Worm (Caenorhabditis elegans) whole organism, L1 larva: Measurements from ENCODE around the gene Y54G2A.57.

Experiments used
- C04F5.9 ChIP-seq: sonication (generic microtip); optimal IDR thresholded peaks from 2 replicates; lab custom pipeline; 2016; ENCODE audit warnings: missing genetic modification characterization, missing compliant biosample characterization
- C16A3.4 ChIP-seq: fragments of 150-350 bp; optimal IDR thresholded peaks from 2 replicates; lab custom pipeline; 2014; ENCODE audit warnings: missing biosample characterization, missing genetic modification characterization
- F16B12.6 ChIP-seq: fragments of 150-350 bp; optimal IDR thresholded peaks from 2 replicates; lab custom pipeline; 2014; ENCODE audit warnings: missing biosample characterization, missing genetic modification characterization
- Y116A8C.19 ChIP-seq: sonication (generic microtip); optimal IDR thresholded peaks from 2 replicates; lab custom pipeline; 2016; ENCODE audit warnings: missing compliant biosample characterization, missing genetic modification characterization, borderline replicate concordance
- aha-1 ChIP-seq: fragments of 150-350 bp; optimal IDR thresholded peaks from 2 replicates; lab custom pipeline; 2014; ENCODE audit warnings: missing biosample characterization, missing genetic modification characterization
- aly-2 ChIP-seq: fragments of 150-350 bp; optimal IDR thresholded peaks from 2 replicates; lab custom pipeline; 2014; ENCODE audit warnings: missing biosample characterization, missing genetic modification characterization
- ama-1 ChIP-seq: fragments of 150-350 bp; optimal IDR thresholded peaks from 2 replicates; lab custom pipeline; 2014
- blmp-1 ChIP-seq: fragments of 150-350 bp; optimal IDR thresholded peaks from 2 replicates; lab custom pipeline; 2014; ENCODE audit warnings: missing biosample characterization, missing genetic modification characterization
- ceh-63 ChIP-seq: fragments of 200-800 bp; sonication (Bioruptor generic); optimal IDR thresholded peaks from 2 replicates; lab custom pipeline; 2018; ENCODE audit warnings: mild to moderate bottlenecking, missing genetic modification characterization, missing compliant biosample characterization
- ceh-8 ChIP-seq: fragments of 200-800 bp; sonication (Bioruptor generic); optimal IDR thresholded peaks from 2 replicates; lab custom pipeline; 2018; ENCODE audit warnings: mild to moderate bottlenecking, missing genetic modification characterization, moderate library complexity, missing compliant biosample characterization
- ceh-82 ChIP-seq, 3 experiments: fragments of 150-350 bp in 1 of 3; sonication (generic microtip) in 2 of 3; optimal IDR thresholded peaks; 2 replicates each; lab custom pipeline; 2014 to 2017; ENCODE audit warnings: missing biosample characterization in 3 of 3, missing genetic modification characterization in 3 of 3
- ceh-88 ChIP-seq: fragments of 200-800 bp; sonication (Bioruptor generic); IDR thresholded peaks from 2 replicates; pipeline ENCODE4 v1.3.6; 2022; ENCODE audit warnings: missing genetic modification characterization, missing compliant biosample characterization
- ceh-90 ChIP-seq: sonication (generic microtip); optimal IDR thresholded peaks from 2 replicates; lab custom pipeline; 2016; ENCODE audit warnings: missing genetic modification characterization, missing compliant biosample characterization
- ces-1 ChIP-seq: fragments of 150-350 bp; optimal IDR thresholded peaks from 2 replicates; lab custom pipeline; 2014; ENCODE audit warnings: missing biosample characterization, missing genetic modification reagents, missing genetic modification characterization
- dsc-1 ChIP-seq: sonication (generic microtip); optimal IDR thresholded peaks from 2 replicates; lab custom pipeline; 2016; ENCODE audit warnings: mild to moderate bottlenecking, missing genetic modification characterization, missing compliant biosample characterization
- efl-1 ChIP-seq, 4 experiments: fragments of 150-350 bp; optimal IDR thresholded peaks in 3 of 4; peaks in 1 of 4; 1 replicate in 1 of 4; 2 replicates in 3 of 4; lab custom pipeline; 2014; ENCODE audit warnings: missing biosample characterization in 2 of 4, missing genetic modification characterization in 2 of 4, missing genetic modification reagents in 2 of 4
- egl-13 ChIP-seq: sonication (generic microtip); optimal IDR thresholded peaks from 2 replicates; lab custom pipeline; 2016; ENCODE audit warnings: missing genotype, missing genetic modification reagents, missing genetic modification characterization, missing compliant biosample characterization
- fkh-10 ChIP-seq: sonication (generic microtip); optimal IDR thresholded peaks from 2 replicates; lab custom pipeline; 2017; ENCODE audit warnings: missing biosample characterization, missing genetic modification reagents, missing genetic modification characterization
- fkh-8 ChIP-seq: sonication (generic microtip); optimal IDR thresholded peaks from 2 replicates; lab custom pipeline; 2016; ENCODE audit warnings: mild to moderate bottlenecking, missing genetic modification characterization, missing compliant biosample characterization
- fos-1 ChIP-seq: fragments of 150-350 bp; optimal IDR thresholded peaks from 2 replicates; lab custom pipeline; 2014; ENCODE audit warnings: missing biosample characterization, missing genetic modification characterization
- grh-1 ChIP-seq: fragments of 200-800 bp; sonication (Bioruptor generic); IDR thresholded peaks from 2 replicates; pipeline ENCODE4 v1.3.6; 2022; ENCODE audit warnings: missing genetic modification reagents, missing genetic modification characterization, missing compliant biosample characterization
- hlh-17 ChIP-seq: fragments of 200-800 bp; sonication (Bioruptor generic); optimal IDR thresholded peaks from 2 replicates; lab custom pipeline; 2018; ENCODE audit warnings: missing genetic modification characterization, mild to moderate bottlenecking, missing compliant biosample characterization, moderate library complexity, borderline replicate concordance
- irx-1 ChIP-seq: sonication (generic microtip); optimal IDR thresholded peaks from 2 replicates; lab custom pipeline; 2016; ENCODE audit warnings: missing genetic modification characterization, missing compliant biosample characterization
- isw-1 ChIP-seq: fragments of 200-800 bp; sonication (Bioruptor generic); IDR thresholded peaks from 2 replicates; pipeline ENCODE4 v1.3.6; 2022; ENCODE audit warnings: missing genetic modification characterization, missing compliant biosample characterization
- jun-1 ChIP-seq: fragments of 150-350 bp; optimal IDR thresholded peaks from 2 replicates; lab custom pipeline; 2014; ENCODE audit warnings: missing biosample characterization, missing genetic modification reagents, missing genetic modification characterization
- lin-13 ChIP-seq: fragments of 150-350 bp; optimal IDR thresholded peaks from 2 replicates; lab custom pipeline; 2014; ENCODE audit warnings: missing biosample characterization, missing genetic modification reagents, missing genetic modification characterization
- lin-35 ChIP-seq, 2 experiments: fragments of 150-350 bp; optimal IDR thresholded peaks; 2 replicates each; lab custom pipeline; 2014; ENCODE audit warnings: missing biosample characterization in 2 of 2, missing genetic modification characterization in 2 of 2, missing genetic modification reagents in 2 of 2
- lin-39 ChIP-seq: fragments of 150-350 bp; optimal IDR thresholded peaks from 2 replicates; lab custom pipeline; 2014; ENCODE audit warnings: missing biosample characterization, missing genetic modification reagents, missing genetic modification characterization
- lir-3 ChIP-seq: sonication (generic microtip); optimal IDR thresholded peaks from 2 replicates; lab custom pipeline; 2016; ENCODE audit warnings: mild to moderate bottlenecking, missing genetic modification characterization, moderate library complexity, missing compliant biosample characterization; ENCODE audit not compliant: poor library complexity
- mab-9 ChIP-seq: fragments of 200-800 bp; sonication (Bioruptor generic); IDR thresholded peaks from 2 replicates; pipeline ENCODE4 v1.3.6; 2022; ENCODE audit warnings: missing genetic modification reagents, missing genetic modification characterization, missing compliant biosample characterization
- nhr-19 ChIP-seq: fragments of 200-800 bp; sonication (Bioruptor generic); conservative IDR thresholded peaks from 2 replicates; pipeline ENCODE4 v1.3.6; 2022; ENCODE audit warnings: missing genetic modification characterization, missing compliant biosample characterization
- nhr-20 ChIP-seq: sonication (generic microtip); optimal IDR thresholded peaks from 2 replicates; lab custom pipeline; 2016; ENCODE audit warnings: mild to moderate bottlenecking, missing genetic modification characterization, missing compliant biosample characterization
- nhr-237 ChIP-seq: fragments of 150-350 bp; optimal IDR thresholded peaks from 2 replicates; lab custom pipeline; 2014; ENCODE audit warnings: missing biosample characterization, missing genetic modification characterization
- nhr-28 ChIP-seq: fragments of 150-350 bp; optimal IDR thresholded peaks from 2 replicates; lab custom pipeline; 2014; ENCODE audit warnings: missing biosample characterization, missing genetic modification characterization
- nhr-47 ChIP-seq: sonication (generic microtip); optimal IDR thresholded peaks from 2 replicates; lab custom pipeline; 2016; ENCODE audit warnings: mild to moderate bottlenecking, missing genetic modification characterization, moderate library complexity, missing compliant biosample characterization
- nhr-71 ChIP-seq: sonication (generic microtip); optimal IDR thresholded peaks from 2 replicates; lab custom pipeline; 2016; ENCODE audit warnings: mild to moderate bottlenecking, missing genetic modification characterization, moderate library complexity, missing compliant biosample characterization
- nhr-76 ChIP-seq: sonication (generic microtip); optimal IDR thresholded peaks from 2 replicates; lab custom pipeline; 2017; ENCODE audit warnings: missing biosample characterization, missing genetic modification characterization
- nhr-84 ChIP-seq: sonication (generic microtip); optimal IDR thresholded peaks from 2 replicates; lab custom pipeline; 2017; ENCODE audit warnings: missing biosample characterization, missing genetic modification characterization
- nhr-85 ChIP-seq: sonication (generic microtip); peaks from one replicate; lab custom pipeline; 2016; ENCODE audit warnings: missing genetic modification characterization, inconsistent platforms, missing compliant biosample characterization
- pqm-1 ChIP-seq: sonication (generic microtip); optimal IDR thresholded peaks from 3 replicates; lab custom pipeline; 2017; ENCODE audit warnings: missing biosample characterization, missing genetic modification characterization
- rnt-1 ChIP-seq: sonication (generic microtip); optimal IDR thresholded peaks from 2 replicates; lab custom pipeline; 2016; ENCODE audit warnings: mild to moderate bottlenecking, missing genetic modification characterization, moderate library complexity, missing compliant biosample characterization
- skn-1 ChIP-seq: fragments of 150-350 bp; optimal IDR thresholded peaks from 2 replicates; lab custom pipeline; 2014; ENCODE audit warnings: missing biosample characterization, missing genetic modification characterization
- snu-23 ChIP-seq: sonication (generic microtip); optimal IDR thresholded peaks from 2 replicates; lab custom pipeline; 2016; ENCODE audit warnings: missing genetic modification characterization, missing compliant biosample characterization
- sptf-1 ChIP-seq: fragments of 150-350 bp; optimal IDR thresholded peaks from 2 replicates; lab custom pipeline; 2014; ENCODE audit warnings: missing biosample characterization, missing genetic modification characterization
- sup-37 ChIP-seq: fragments of 200-800 bp; sonication (Bioruptor generic); optimal IDR thresholded peaks from 2 replicates; lab custom pipeline; 2018; ENCODE audit warnings: mild to moderate bottlenecking, missing genetic modification characterization, missing compliant biosample characterization
- swsn-7 ChIP-seq: sonication (generic microtip); optimal IDR thresholded peaks from 2 replicates; lab custom pipeline; 2016; ENCODE audit warnings: missing genetic modification characterization, missing compliant biosample characterization
- tbx-2 ChIP-seq: sonication (generic microtip); optimal IDR thresholded peaks from 2 replicates; lab custom pipeline; 2016; ENCODE audit warnings: missing genetic modification characterization, missing compliant biosample characterization
- tlp-1 ChIP-seq: fragments of 150-350 bp; optimal IDR thresholded peaks from 2 replicates; lab custom pipeline; 2014; ENCODE audit warnings: missing biosample characterization, missing genetic modification characterization
- unc-130 ChIP-seq: fragments of 150-350 bp; optimal IDR thresholded peaks from 2 replicates; lab custom pipeline; 2017; ENCODE audit warnings: missing biosample characterization, missing genetic modification characterization, inconsistent platforms
- unc-86 ChIP-seq: sonication (generic microtip); optimal IDR thresholded peaks from 2 replicates; lab custom pipeline; 2016; ENCODE audit warnings: missing genetic modification characterization, missing compliant biosample characterization
- xbp-1 ChIP-seq: sonication (generic microtip); optimal IDR thresholded peaks from 2 replicates; lab custom pipeline; 2016; ENCODE audit warnings: missing genetic modification characterization, missing compliant biosample characterization
- zag-1 ChIP-seq: fragments of 150-350 bp; optimal IDR thresholded peaks from 2 replicates; lab custom pipeline; 2014; ENCODE audit warnings: missing biosample characterization, missing genetic modification characterization
- ztf-4 ChIP-seq: fragments of 150-350 bp; optimal IDR thresholded peaks from 2 replicates; lab custom pipeline; 2014; ENCODE audit warnings: missing biosample characterization, missing genetic modification characterization

Gene Y54G2A.57

DNA sequence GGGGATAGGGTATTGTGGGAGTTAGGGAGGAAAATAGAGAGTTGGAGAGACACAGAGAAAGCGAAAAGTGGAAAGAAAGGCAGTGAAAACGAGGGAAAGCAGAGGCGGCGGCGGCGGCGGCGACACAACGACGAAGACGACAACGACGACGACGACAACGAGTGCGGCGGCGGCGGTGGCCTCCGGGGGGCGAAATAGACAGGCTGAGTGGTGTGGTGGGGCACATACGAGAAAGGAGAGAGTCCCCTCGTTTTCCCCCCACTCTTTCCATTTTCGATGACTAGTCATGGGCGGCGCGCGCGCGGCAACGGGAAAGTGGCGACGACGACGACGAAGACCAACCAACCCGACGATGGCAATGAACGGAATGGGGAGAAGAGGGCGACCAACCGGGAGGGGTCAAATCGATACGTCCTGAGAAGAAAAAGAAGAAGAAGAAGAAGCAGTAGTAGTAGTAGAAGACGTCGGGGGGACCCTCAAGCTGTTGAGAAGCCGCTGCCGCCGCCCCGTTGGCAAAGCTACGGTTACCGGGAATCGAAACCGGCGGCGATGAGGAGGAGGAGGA is 28.9 kb downstream of the Y54G2A.57 start:
- peak; percentile 39 for TF ChIP-seq xbp-1 (tag; lab: Kevin White, UChicago)
- no peak for TF ChIP-seq sptf-1 (tag; lab: Kevin White, UChicago)
- peak; percentile 37 for TF ChIP-seq jun-1 (tag; lab: Kevin White, UChicago)
- TF ChIP-seq fos-1 = no peak
- no peak for TF ChIP-seq ama-1 (lab: Kevin White, UChicago)
- TF ChIP-seq unc-86 (tag; lab: Kevin White, UChicago) = peak; percentile 70
- TF ChIP-seq ces-1 (GFP tag; lab: Kevin White, UChicago) = no peak
- peak; percentile 68 for TF ChIP-seq nhr-85 (tag; lab: Kevin White, UChicago)
- no peak for TF ChIP-seq pqm-1 (tag; lab: Kevin White, UChicago)
- no peak for TF ChIP-seq C16A3.4 (tag; lab: Kevin White, UChicago)
- TF ChIP-seq nhr-19 (GFP tag; lab: Robert Waterston, UW) = peak; percentile 34; the same call in 1 of the 2 replicates
- peak in 1 of 2 experiments; percentile 2 for TF ChIP-seq lin-35 (GFP tag; optimal IDR thresholded peaks at IDR 0.05; lab: Kevin White, UChicago)
- no peak for TF ChIP-seq sup-37 (GFP tag; lab: Kevin White, UChicago)
- peak; percentile 32 for TF ChIP-seq rnt-1 (tag; lab: Kevin White, UChicago)
- peak; percentile 54 for TF ChIP-seq tbx-2 (tag; lab: Kevin White, UChicago)
- no peak for TF ChIP-seq nhr-76 (tag; lab: Kevin White, UChicago)
- no peak for TF ChIP-seq lir-3 (tag; lab: Kevin White, UChicago)
- TF ChIP-seq fkh-10 (GFP tag; lab: Kevin White, UChicago) = peak; percentile 28
- peak; percentile 69 for TF ChIP-seq fkh-8
- TF ChIP-seq unc-130 (tag; lab: Kevin White, UChicago) = no peak
- TF ChIP-seq aha-1 (tag; lab: Kevin White, UChicago) = no peak
- no peak for TF ChIP-seq grh-1 (GFP tag; lab: Robert Waterston, UW)
- TF ChIP-seq ceh-88 (GFP tag; lab: Robert Waterston, UW) = 0 out of 2 replicates have a peak, but pooled peaks have one; percentile 34
- TF ChIP-seq nhr-71 (tag; lab: Kevin White, UChicago) = peak; percentile 70
- TF ChIP-seq dsc-1 = no peak
- no peak for TF ChIP-seq irx-1 (tag; lab: Kevin White, UChicago)
- TF ChIP-seq egl-13 (tag; lab: Kevin White, UChicago) = peak; percentile 3
- TF ChIP-seq blmp-1 = peak; percentile 99
- no peak for TF ChIP-seq tlp-1 (tag; lab: Kevin White, UChicago)
- TF ChIP-seq lin-13 (GFP tag; lab: Kevin White, UChicago) = no peak
- peak in 2 of 3 experiments; percentile 2 to 83 for TF ChIP-seq ceh-82 (tag; optimal IDR thresholded peaks at IDR 0.05; lab: Kevin White, UChicago)
- no peak for TF ChIP-seq hlh-17 (GFP tag; lab: Kevin White, UChicago)
- no peak for TF ChIP-seq C04F5.9 (tag; lab: Kevin White, UChicago)
- no peak for TF ChIP-seq lin-39 (tag; lab: Kevin White, UChicago)
- no peak for TF ChIP-seq ceh-63 (GFP tag; lab: Kevin White, UChicago)
- TF ChIP-seq ztf-4 (tag; lab: Kevin White, UChicago) = no peak
- no peak for TF ChIP-seq nhr-84 (tag; lab: Kevin White, UChicago)
- peak; percentile 58 for TF ChIP-seq swsn-7 (tag; lab: Kevin White, UChicago)
- TF ChIP-seq zag-1 (tag; lab: Kevin White, UChicago) = no peak
- no peak for TF ChIP-seq nhr-237 (tag; lab: Kevin White, UChicago)
- no peak for TF ChIP-seq aly-2 (tag; lab: Kevin White, UChicago)
- peak; percentile 64 for TF ChIP-seq ceh-8 (GFP tag; lab: Kevin White, UChicago)
- TF ChIP-seq Y116A8C.19 = no peak
- TF ChIP-seq F16B12.6 (tag; lab: Kevin White, UChicago) = no peak
- peak; percentile 55 for TF ChIP-seq nhr-47 (tag; lab: Kevin White, UChicago)
- no peak for TF ChIP-seq nhr-28 (tag; lab: Kevin White, UChicago)
- TF ChIP-seq efl-1 (optimal IDR thresholded peaks at IDR 0.05; lab: Kevin White, UChicago) = peak in 1 of 2 experiments; percentile 30
- peak in 1 of 2 experiments; percentile 73 for TF ChIP-seq efl-1 (GFP tag; optimal IDR thresholded peaks at IDR 0.05 in 1 of 2; lab: Kevin White, UChicago)
- no peak for TF ChIP-seq mab-9 (GFP tag; lab: Robert Waterston, UW)
- peak; percentile 30 for TF ChIP-seq nhr-20
- peak; percentile 52 for TF ChIP-seq snu-23 (GFP tag; lab: Kevin White, UChicago)
- no peak for TF ChIP-seq ceh-90 (tag; lab: Kevin White, UChicago)
- TF ChIP-seq skn-1 (tag; lab: Kevin White, UChicago) = peak; percentile 26
- TF ChIP-seq isw-1 (GFP tag; lab: Robert Waterston, UW) = peak; percentile 39
